Worm (Caenorhabditis elegans): ENCODE results near the gene H20E11.3.

H20E11.3 gene

DNA sequence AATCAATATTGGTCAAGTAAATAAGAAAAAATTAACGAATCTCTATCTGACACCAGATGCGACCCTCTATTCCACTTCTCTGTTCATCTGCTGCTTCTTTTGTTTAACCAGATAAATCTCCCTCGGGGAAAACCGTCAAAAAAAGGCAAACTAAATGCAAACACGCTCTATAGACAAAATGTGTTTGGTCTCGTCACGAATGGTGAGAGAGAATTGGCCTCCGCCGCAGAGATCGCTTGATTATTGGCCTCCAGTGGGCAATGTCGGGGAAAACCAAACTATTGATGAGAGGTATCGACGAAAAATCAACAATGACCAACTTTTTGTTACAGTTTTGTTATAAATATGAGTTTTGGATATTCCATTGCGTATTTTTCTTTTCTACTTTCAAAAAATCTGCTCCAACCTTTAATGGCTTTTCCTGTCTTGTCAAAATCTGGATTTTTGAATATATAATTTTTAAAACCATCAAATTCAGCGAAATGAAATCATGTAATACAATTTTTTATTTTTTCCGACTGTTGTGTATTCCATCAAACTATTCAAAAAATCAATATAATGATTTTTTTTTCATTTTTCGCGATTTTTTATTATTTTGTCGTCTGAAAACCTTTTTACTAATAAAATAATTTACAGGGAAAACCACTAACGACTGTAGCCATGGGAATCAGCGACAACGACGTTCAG, 34.0 kb upstream of the H20E11.3 start, which contains the start of the genes C17H12.2 and vha-8 (continued):
- TF ChIP-seq ces-1 (GFP tag; optimal IDR thresholded peaks at IDR 0.05) (no peak), hlh-17 (GFP tag; optimal IDR thresholded peaks at IDR 0.05; ENCODE audit: borderline replicate concordance) (no peak), xbp-1 (tag; optimal IDR thresholded peaks at IDR 0.05) (peak; percentile 92), ceh-82 (tag; optimal IDR thresholded peaks at IDR 0.05) (peak; percentile 82 to 98 (median 84)), sox-4 (tag; optimal IDR thresholded peaks at IDR 0.05) (no peak), aly-2 (tag; optimal IDR thresholded peaks at IDR 0.05) (peak; percentile 84), fos-1 (tag; optimal IDR thresholded peaks at IDR 0.05) (peak; percentile 92), sup-37 (GFP tag; optimal IDR thresholded peaks at IDR 0.05) (peak; percentile 41), nhr-47 (tag; optimal IDR thresholded peaks at IDR 0.05) (peak; percentile 94), unc-130 (tag; optimal IDR thresholded peaks at IDR 0.05) (peak; percentile 97), lin-13 (GFP tag; optimal IDR thresholded peaks at IDR 0.05) (peak; percentile 93), lir-3 (tag; optimal IDR thresholded peaks at IDR 0.05; ENCODE audit: poor library complexity) (peak; percentile 73), nhr-84 (tag; optimal IDR thresholded peaks at IDR 0.05) (no peak), fkh-4 (tag; optimal IDR thresholded peaks at IDR 0.05; ENCODE audit: borderline replicate concordance) (peak; percentile 45), egl-27 (tag; optimal IDR thresholded peaks at IDR 0.05) (peak; percentile 38 to 76), nhr-12 (tag; optimal IDR thresholded peaks at IDR 0.05) (no peak), irx-1 (tag; optimal IDR thresholded peaks at IDR 0.05) (peak; percentile 76), lin-39 (tag; optimal IDR thresholded peaks at IDR 0.05) (peak; percentile 78), elt-2 (tag; optimal IDR thresholded peaks at IDR 0.05) (peak; percentile 7), unc-98 (GFP tag; IDR thresholded peaks at IDR 0.05) (no peak), pax-3 (tag; optimal IDR thresholded peaks at IDR 0.05) (peak; percentile 62), efl-1 (optimal IDR thresholded peaks at IDR 0.05) (peak; percentile 90 to 95), efl-1 (GFP tag; optimal IDR thresholded peaks at IDR 0.05 in 1 of 2) (peak; percentile 81 to 98), snpc-4 (tag; optimal IDR thresholded peaks at IDR 0.05) (peak; percentile 84), unc-30 (tag; optimal IDR thresholded peaks at IDR 0.05) (no peak), C16A3.4 (tag; optimal IDR thresholded peaks at IDR 0.05) (peak; percentile 98), nhr-76 (tag; optimal IDR thresholded peaks at IDR 0.05) (peak; percentile 35), ceh-8 (GFP tag; optimal IDR thresholded peaks at IDR 0.05) (peak; percentile 54), aha-1 (tag; optimal IDR thresholded peaks at IDR 0.05) (peak; percentile 27), alr-1 (tag; optimal IDR thresholded peaks at IDR 0.05; ENCODE audit: borderline replicate concordance) (no peak), isw-1 (GFP tag; IDR thresholded peaks at IDR 0.05) (peak; percentile 89), snu-23 (GFP tag; optimal IDR thresholded peaks at IDR 0.05) (peak; percentile 98), ztf-4 (tag; optimal IDR thresholded peaks at IDR 0.05) (peak; percentile 79), ama-1 (optimal IDR thresholded peaks at IDR 0.05) (peak; percentile 29)

- TF ChIP-seq dpl-1 (GFP tag; optimal IDR thresholded peaks at IDR 0.05) (no peak), xbp-1 (tag; optimal IDR thresholded peaks at IDR 0.05) (no peak), lin-14 (GFP tag; optimal IDR thresholded peaks at IDR 0.05) (no peak), unc-86 (tag; optimal IDR thresholded peaks at IDR 0.05) (no peak), nhr-20 (tag; optimal IDR thresholded peaks at IDR 0.05) (peak; percentile 32), ceh-8 (GFP tag; optimal IDR thresholded peaks at IDR 0.05) (no peak), C34B4.2 (tag; optimal IDR thresholded peaks at IDR 0.05) (no peak), ceh-90 (tag; optimal IDR thresholded peaks at IDR 0.05) (no peak), nhr-71 (tag; optimal IDR thresholded peaks at IDR 0.05) (peak; percentile 47), nhr-84 (tag; optimal IDR thresholded peaks at IDR 0.05) (no peak), Y116A8C.19 (tag; optimal IDR thresholded peaks at IDR 0.05; ENCODE audit: borderline replicate concordance) (no peak), hlh-17 (GFP tag; optimal IDR thresholded peaks at IDR 0.05; ENCODE audit: borderline replicate concordance) (no peak), mab-9 (GFP tag; IDR thresholded peaks at IDR 0.05) (no peak), sup-37 (GFP tag; optimal IDR thresholded peaks at IDR 0.05) (no peak), ets-5 (GFP tag; IDR thresholded peaks at IDR 0.05) (no peak), snpc-4 (tag; optimal IDR thresholded peaks at IDR 0.05) (peak; percentile 49), nhr-90 (tag; optimal IDR thresholded peaks at IDR 0.05; ENCODE audit: poor library complexity) (peak; percentile 43), jun-1 (tag; optimal IDR thresholded peaks at IDR 0.05) (no peak), ztf-4 (tag; optimal IDR thresholded peaks at IDR 0.05) (no peak), nhr-19 (GFP tag; conservative IDR thresholded peaks at IDR 0.05) (peak; percentile 41), fos-1 (tag; optimal IDR thresholded peaks at IDR 0.05) (no peak), lin-15B (tag; optimal IDR thresholded peaks at IDR 0.05) (no peak)
These were observed 32.0 kb upstream of the H20E11.3 start for ce11 chrIV:6792380-6793309.

Measured in whole organism, L1 larva.